Worm (Caenorhabditis elegans): ENCODE results near the gene egli-1.

The egli-1 gene

DNA sequence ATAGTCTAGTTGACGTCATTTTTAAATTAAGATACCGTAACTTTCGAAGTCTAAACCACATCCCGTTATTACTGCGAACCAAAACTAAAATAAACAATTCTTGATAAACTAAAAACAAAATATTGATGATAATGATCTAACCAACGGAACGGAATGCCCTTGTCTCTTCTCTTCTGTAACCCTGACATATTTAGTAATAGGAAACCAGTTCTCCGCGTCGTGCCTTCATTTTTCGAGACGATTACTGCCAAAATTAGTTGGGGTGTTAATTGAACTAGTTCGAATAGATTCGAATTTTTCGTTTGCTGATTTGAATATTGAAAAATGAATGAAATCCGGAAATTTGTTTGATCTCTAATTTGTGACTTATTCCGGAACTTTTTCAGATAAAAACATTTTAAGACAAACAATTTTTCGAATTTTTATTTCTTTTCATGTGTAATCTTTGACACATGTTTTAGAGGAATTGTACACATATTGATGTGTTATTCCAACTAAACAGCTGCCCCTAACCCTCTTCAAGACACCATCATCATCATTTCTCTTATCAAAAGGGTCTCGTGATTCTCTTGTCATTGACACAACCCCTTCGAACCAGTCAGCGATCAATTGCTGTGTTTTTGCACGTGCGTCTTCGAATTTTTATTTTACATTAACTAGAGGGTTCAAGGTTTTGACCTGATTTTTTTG lies 39.9 kb upstream of the egli-1 start:
- TF ChIP-seq nhr-12 (tag; optimal IDR thresholded peaks at IDR 0.05), result no peak
- TF ChIP-seq lin-13 (tag; optimal IDR thresholded peaks at IDR 0.05), result no peak
- TF ChIP-seq mab-5 (tag; optimal IDR thresholded peaks at IDR 0.05), result no peak
- TF ChIP-seq unc-62 (GFP tag; optimal IDR thresholded peaks at IDR 0.05), result peak; percentile 83
- no peak for TF ChIP-seq bed-3 (GFP tag; optimal IDR thresholded peaks at IDR 0.05)
- no peak for TF ChIP-seq snpc-4 (tag; optimal IDR thresholded peaks at IDR 0.05)
- no peak for TF ChIP-seq mep-1 (tag; optimal IDR thresholded peaks at IDR 0.05)
- TF ChIP-seq lin-32 (GFP tag; optimal IDR thresholded peaks at IDR 0.05), result no peak
- no peak for TF ChIP-seq pha-4 (tag; optimal IDR thresholded peaks at IDR 0.05)
- peak; percentile 34 for TF ChIP-seq ces-1 (GFP tag; optimal IDR thresholded peaks at IDR 0.05)
- TF ChIP-seq ham-2 (GFP tag; optimal IDR thresholded peaks at IDR 0.05), result no peak
- TF ChIP-seq flh-1 (GFP tag; optimal IDR thresholded peaks at IDR 0.05), result no peak
- no peak for TF ChIP-seq lsy-2 (tag; optimal IDR thresholded peaks at IDR 0.05)
- TF ChIP-seq hlh-1 (tag; optimal IDR thresholded peaks at IDR 0.05), result peak; percentile 85
- TF ChIP-seq nhr-76 (tag; optimal IDR thresholded peaks at IDR 0.05), result no peak
- TF ChIP-seq tbx-8 (GFP tag; optimal IDR thresholded peaks at IDR 0.05), result no peak
- no peak for TF ChIP-seq sptf-1 (tag; optimal IDR thresholded peaks at IDR 0.05)
- no peak for TF ChIP-seq ceh-43 (GFP tag; optimal IDR thresholded peaks at IDR 0.05)
- TF ChIP-seq unc-39 (tag; optimal IDR thresholded peaks at IDR 0.05), result no peak
- TF ChIP-seq unc-120 (tag; optimal IDR thresholded peaks at IDR 0.05; ENCODE audit: poor library complexity, severe bottlenecking), result no peak

DNA sequence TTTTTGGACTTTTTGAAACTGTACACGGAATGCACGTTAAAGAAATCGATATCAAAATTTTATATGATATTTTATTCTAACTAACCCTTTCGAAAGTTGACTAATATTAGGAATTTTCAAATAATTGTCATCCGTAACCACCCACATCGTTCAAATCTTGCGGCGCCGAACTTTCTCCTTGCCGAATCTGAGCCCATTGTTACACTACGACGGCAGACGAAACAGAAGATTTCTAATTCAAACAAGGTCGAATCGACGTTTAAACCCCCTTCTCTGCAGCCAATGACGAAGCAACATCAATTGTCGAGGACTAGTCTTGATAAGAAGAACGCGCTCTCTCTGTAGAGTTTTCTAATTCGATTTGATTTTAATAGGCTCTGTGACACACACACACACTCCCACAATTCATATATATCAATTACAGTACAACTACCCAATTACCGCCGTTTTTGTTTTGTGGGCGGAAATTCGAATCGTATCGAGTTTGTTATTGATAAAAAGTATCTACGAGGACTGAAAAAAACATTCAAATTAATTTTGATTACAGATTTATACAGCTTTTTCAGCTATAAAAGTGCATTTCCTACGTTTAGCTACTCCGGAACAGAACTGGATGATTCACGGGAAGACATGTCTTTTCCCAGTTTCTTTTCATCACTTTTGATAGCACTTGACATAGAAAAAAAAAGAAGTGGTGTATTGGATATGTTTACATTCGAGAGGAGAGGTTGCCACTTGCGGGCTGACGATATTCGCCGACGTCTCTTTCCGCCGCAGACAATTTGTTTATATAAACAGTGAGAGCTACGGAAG lies 39.2 kb upstream of the egli-1 start:
- TF ChIP-seq nhr-76 (tag; optimal IDR thresholded peaks at IDR 0.05) (no peak), nhr-2 (tag; optimal IDR thresholded peaks at IDR 0.05) (peak; percentile 5), ces-1 (GFP tag; optimal IDR thresholded peaks at IDR 0.05) (peak; percentile 8), cnd-1 (tag; optimal IDR thresholded peaks at IDR 0.05) (no peak), pha-4 (tag; optimal IDR thresholded peaks at IDR 0.05) (peak; percentile 84)

DNA sequence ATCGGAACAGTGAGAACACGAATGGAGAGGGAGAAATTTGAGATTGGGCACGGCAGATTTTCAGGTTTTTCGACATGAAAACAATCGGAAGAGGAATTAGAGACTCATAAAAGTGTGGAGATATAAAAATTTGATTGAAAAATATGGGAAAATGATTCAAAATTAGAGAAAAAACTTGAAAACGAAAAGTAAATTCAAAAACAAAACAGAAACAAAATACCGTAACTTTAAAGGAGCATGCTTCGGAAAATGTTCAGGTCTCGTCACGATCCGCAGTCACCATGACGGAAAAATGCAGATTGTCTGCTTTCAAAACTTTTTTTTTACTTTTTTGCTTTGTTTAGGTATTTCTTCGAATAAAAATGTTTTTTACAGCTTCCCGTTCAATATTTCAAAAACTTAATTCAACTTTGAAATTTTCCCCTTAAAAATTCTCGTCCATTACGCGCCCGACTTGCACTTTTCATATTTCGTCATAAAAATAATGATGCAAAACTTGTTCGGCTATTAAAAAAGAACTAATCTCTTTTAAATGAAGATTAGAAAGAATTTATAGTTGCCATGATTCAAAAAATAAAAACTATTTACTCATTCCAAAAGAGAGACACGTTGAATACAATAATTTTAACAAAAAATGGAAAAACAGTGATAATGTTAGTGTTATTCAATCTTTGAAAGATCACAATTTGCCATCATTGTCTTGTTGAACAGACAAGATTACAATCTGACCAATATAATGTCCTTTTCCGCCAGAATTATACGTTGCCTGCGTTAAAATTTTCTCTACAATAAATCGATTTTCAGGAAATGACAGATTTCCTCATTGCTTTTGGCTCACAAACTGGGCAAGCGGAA lies 38.4 kb upstream of the egli-1 start, which contains the start of gene mtrr-1:
Gene mtrr-1 (plus strand): TSS at position 805 of the 855 bp plus-strand sequence.
- TF ChIP-seq sptf-1 (tag; optimal IDR thresholded peaks at IDR 0.05), result no peak
- no peak for TF ChIP-seq ces-1 (GFP tag; optimal IDR thresholded peaks at IDR 0.05)
- no peak for TF ChIP-seq M03D4.4 (tag; optimal IDR thresholded peaks at IDR 0.05)
- TF ChIP-seq elt-1 (tag; optimal IDR thresholded peaks at IDR 0.05; ENCODE audit: borderline replicate concordance, insufficient read depth), result peak; percentile 20
- TF ChIP-seq lsy-2 (tag; optimal IDR thresholded peaks at IDR 0.05), result peak; percentile 4
- peak; percentile 30 for TF ChIP-seq ceh-83 (GFP tag; optimal IDR thresholded peaks at IDR 0.05)

DNA sequence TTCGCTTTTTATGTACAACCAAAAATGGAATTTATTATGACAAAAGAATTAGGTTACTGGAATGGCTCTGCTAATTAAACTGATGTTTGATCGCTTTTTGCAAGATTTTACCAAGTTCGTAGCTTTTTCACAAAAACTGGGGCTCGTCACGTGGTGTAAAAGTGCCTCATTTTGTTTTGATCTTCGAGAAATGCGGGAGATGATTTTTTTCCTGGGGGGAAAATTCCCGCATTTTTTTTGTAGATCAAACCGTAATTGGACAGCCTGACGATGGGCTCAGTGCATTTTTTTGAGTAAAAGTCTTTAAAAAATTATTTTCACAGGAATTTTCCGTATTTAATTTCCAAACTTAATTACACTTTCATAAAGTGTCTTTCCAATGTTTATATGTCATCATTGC lies 34.6 kb upstream of the egli-1 start:
- TF ChIP-seq ham-2 (GFP tag; optimal IDR thresholded peaks at IDR 0.05), result no peak
- TF ChIP-seq cnd-1 (tag; optimal IDR thresholded peaks at IDR 0.05), result no peak
- TF ChIP-seq ceh-43 (GFP tag; optimal IDR thresholded peaks at IDR 0.05), result no peak
- no peak for TF ChIP-seq zip-8 (tag; optimal IDR thresholded peaks at IDR 0.05)
- TF ChIP-seq nhr-237 (tag; optimal IDR thresholded peaks at IDR 0.05), result no peak

DNA sequence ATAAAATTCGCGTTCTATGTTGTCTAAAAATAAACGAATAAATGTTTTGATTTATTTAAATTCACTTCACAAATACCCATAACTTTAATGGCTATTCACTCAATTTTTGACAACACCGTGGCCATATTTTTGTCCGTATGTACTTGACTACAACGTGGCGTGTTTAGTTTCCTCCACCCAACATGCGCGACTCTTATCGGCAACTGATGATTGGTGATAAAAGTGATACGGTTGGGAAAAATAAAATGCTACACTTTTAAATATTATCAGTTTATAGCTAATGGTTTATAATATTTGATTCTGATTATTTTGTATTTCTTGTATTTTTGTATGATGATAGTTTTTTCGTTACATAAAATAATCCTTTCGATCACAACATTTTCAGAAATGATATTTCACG lies 32.1 kb upstream of the egli-1 start, which contains the start of gene acs-7:
Gene acs-7 (plus strand): TSS at position 386 of the 400 bp plus-strand sequence.
- TF ChIP-seq mls-2 (tag; optimal IDR thresholded peaks at IDR 0.05) (no peak), blmp-1 (tag; optimal IDR thresholded peaks at IDR 0.05) (no peak), hlh-1 (tag; optimal IDR thresholded peaks at IDR 0.05) (no peak)
